Worm (Caenorhabditis elegans) whole organism, early embryonic: ENCODE data around the gene F20D6.5.

ENCODE experiments used
- B0310.2 ChIP-seq: sonication (generic microtip); optimal IDR thresholded peaks from 2 replicates; lab custom pipeline; 2016; ENCODE audit warnings: mild to moderate bottlenecking, missing genetic modification characterization, missing compliant biosample characterization
- F13C5.2 ChIP-seq: sonication (generic microtip); optimal IDR thresholded peaks from 2 replicates; lab custom pipeline; 2017; ENCODE audit warnings: mild to moderate bottlenecking, missing genetic modification characterization, inconsistent platforms, missing compliant biosample characterization
- ama-1 ChIP-seq: fragments of 150-350 bp; optimal IDR thresholded peaks from 2 replicates; lab custom pipeline; 2014
- ceh-13 ChIP-seq: fragments of 200-800 bp; sonication (Bioruptor generic); optimal IDR thresholded peaks from 2 replicates; lab custom pipeline; 2018; ENCODE audit warnings: mild to moderate bottlenecking, missing genetic modification characterization, missing compliant biosample characterization
- ceh-36 ChIP-seq: sonication (generic microtip); optimal IDR thresholded peaks from 2 replicates; lab custom pipeline; 2016; ENCODE audit warnings: missing genetic modification characterization, inconsistent platforms, missing compliant biosample characterization
- hmbx-1 ChIP-seq: sonication (generic microtip); optimal IDR thresholded peaks from 2 replicates; lab custom pipeline; 2016; ENCODE audit warnings: mild to moderate bottlenecking, missing genetic modification characterization, missing compliant biosample characterization
- hmg-4 ChIP-seq: fragments of 200-800 bp; sonication (Bioruptor generic); optimal IDR thresholded peaks from 2 replicates; lab custom pipeline; 2018; ENCODE audit warnings: mild to moderate bottlenecking, missing genetic modification characterization, missing compliant biosample characterization
- pes-1 ChIP-seq: fragments of 200-800 bp; sonication (Bioruptor generic); IDR thresholded peaks from 2 replicates; pipeline ENCODE4 v1.3.6; 2022; ENCODE audit warnings: missing genetic modification reagents, missing genetic modification characterization, missing compliant biosample characterization
- scrt-1 ChIP-seq: fragments of 200-800 bp; sonication (Bioruptor generic); IDR thresholded peaks from 2 replicates; pipeline ENCODE4 v1.3.6; 2022; ENCODE audit warnings: missing genetic modification characterization, missing compliant biosample characterization
- tbx-11 ChIP-seq: fragments of 200-800 bp; sonication (Bioruptor generic); IDR thresholded peaks from 2 replicates; pipeline ENCODE4 v1.3.6; 2022; ENCODE audit warnings: missing genetic modification characterization, missing compliant biosample characterization
- tbx-37 ChIP-seq: fragments of 200-800 bp; sonication (Bioruptor generic); conservative IDR thresholded peaks from 2 replicates; pipeline ENCODE4 v1.3.6; 2022; ENCODE audit warnings: missing genetic modification reagents, missing genetic modification characterization, missing compliant biosample characterization
- tra-4 ChIP-seq: sonication (generic microtip); optimal IDR thresholded peaks from 2 replicates; lab custom pipeline; 2017; ENCODE audit warnings: missing genetic modification characterization, missing compliant biosample characterization

F20D6.5 gene

DNA sequence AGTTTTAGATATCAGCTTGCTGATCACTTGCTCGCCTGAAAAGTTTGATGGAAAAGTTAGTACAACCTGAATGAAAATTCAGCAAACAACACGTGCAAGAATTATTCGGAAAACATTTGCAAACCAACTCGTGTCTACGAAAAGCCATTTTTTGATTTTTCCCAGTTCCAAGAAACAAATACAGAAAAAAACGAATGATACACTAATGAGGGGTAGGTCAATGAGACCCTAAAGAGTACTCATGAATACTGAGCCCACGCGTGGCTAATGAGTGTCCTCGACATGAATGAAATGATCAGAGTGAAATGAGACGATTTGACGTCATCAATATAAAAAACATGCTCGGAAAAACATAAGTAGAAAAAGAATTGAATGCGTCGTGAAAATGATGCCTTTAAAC, 50.2 kb downstream of the F20D6.5 start:
- TF ChIP-seq hmg-4 (GFP tag; lab: Kevin White, UChicago) = no peak
- no peak for TF ChIP-seq tra-4
- no peak for TF ChIP-seq ama-1
- TF ChIP-seq ceh-13 (GFP tag; lab: Kevin White, UChicago) = no peak
- TF ChIP-seq hmbx-1 = no peak
- no peak for TF ChIP-seq tbx-37 (GFP tag; lab: Robert Waterston, UW)

DNA sequence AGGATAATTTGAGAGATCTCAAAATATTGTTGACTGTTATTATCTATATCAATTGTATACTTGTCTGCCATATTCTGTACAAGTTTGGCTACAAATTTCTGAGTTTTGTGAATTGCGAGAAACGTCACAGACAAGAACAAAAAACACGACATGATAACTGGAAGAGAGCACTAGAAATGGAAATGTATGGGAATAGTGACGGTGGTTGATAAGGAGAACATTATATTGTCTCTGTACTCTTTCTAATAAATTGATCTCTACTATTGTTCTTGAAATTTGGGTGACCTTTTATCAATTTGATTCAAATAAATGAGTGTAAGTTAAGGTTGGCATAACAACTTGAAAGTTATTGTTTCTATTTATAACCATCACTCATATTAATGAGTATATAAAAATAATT, 51.1 kb downstream of the F20D6.5 start:
- TF ChIP-seq B0310.2 (tag; lab: Kevin White, UChicago) (no peak), tbx-37 (GFP tag; lab: Robert Waterston, UW) (no peak), hmg-4 (GFP tag; lab: Kevin White, UChicago) (no peak), ama-1 (no peak), F13C5.2 (tag; lab: Kevin White, UChicago) (no peak), scrt-1 (GFP tag; lab: Robert Waterston, UW) (no peak), hmbx-1 (no peak), tra-4 (no peak), ceh-13 (GFP tag; lab: Kevin White, UChicago) (no peak), pes-1 (GFP tag; lab: Robert Waterston, UW) (no peak), ceh-36 (tag; lab: Kevin White, UChicago) (no peak)

- TF ChIP-seq B0310.2 (tag; lab: Kevin White, UChicago) (no peak), ceh-36 (tag; lab: Kevin White, UChicago) (no peak), tbx-11 (no peak), pes-1 (GFP tag; lab: Robert Waterston, UW) (no peak), F13C5.2 (tag; lab: Kevin White, UChicago) (no peak)
Observed at ce11 chrV:8213868-8214267, 52.1 kb downstream of the F20D6.5 start, which contains the start of gene K07C11.7. K07C11.7 (minus strand) TSS chrV:8213968.
